ENCODE assay signal across 5 fruit fly cellular contexts in genomic region chr2L:7885952-7886351, dm6.
TF ChIP-seq lines count a peak whose summit lies in the region.

No protein-coding gene starts in this region.

- TF ChIP-seq CTCF in S2 (optimal IDR thresholded peaks at IDR 0.05; lab: Kevin White, UChicago), result peak; percentile 42 to 47
- no peak for TF ChIP-seq CTCF in whole organism, embryonic (GFP tag; optimal IDR thresholded peaks at IDR 0.05; lab: Kevin White, UChicago)

TF ChIP-seq in whole organism, adult, 20 proteins besides CTCF, POLR2A, EP300 and RAD21:
- TF ChIP-seq CG7101 (tag; optimal IDR thresholded peaks at IDR 0.05; lab: Kevin White, UChicago) (no peak), Mnt (GFP tag; optimal IDR thresholded peaks at IDR 0.05; lab: Kevin White, UChicago) (peak; percentile 46), cic (GFP tag; optimal IDR thresholded peaks at IDR 0.05; lab: Kevin White, UChicago) (no peak), CG7045 (GFP tag; optimal IDR thresholded peaks at IDR 0.05; lab: Kevin White, UChicago) (no peak), CG11617 (GFP tag; optimal IDR thresholded peaks at IDR 0.05; lab: Kevin White, UChicago) (peak; percentile 54), CG1620 (GFP tag; optimal IDR thresholded peaks at IDR 0.05; lab: Kevin White, UChicago) (no peak), Hr96 (GFP tag; optimal IDR thresholded peaks at IDR 0.05; lab: Kevin White, UChicago) (no peak), ovo (GFP tag; optimal IDR thresholded peaks at IDR 0.05; lab: Kevin White, UChicago) (no peak)

TF ChIP-seq in whole organism, embryonic, 481 proteins besides CTCF, POLR2A, EP300 and RAD21 (continues in another document):
- TF ChIP-seq Neu2 (GFP tag; optimal IDR thresholded peaks at IDR 0.05; lab: Kevin White, UChicago; ENCODE audit: borderline replicate concordance) (no peak), E2f2 (GFP tag; IDR thresholded peaks at IDR 0.05; lab: Robert Waterston, UW) (peak; percentile 77), bbx (GFP tag; IDR thresholded peaks at IDR 0.05; lab: Robert Waterston, UW; ENCODE audit: partially characterized antibody) (peak; percentile 80), vnd (GFP tag; IDR thresholded peaks at IDR 0.05; lab: Robert Waterston, UW; ENCODE audit: partially characterized antibody) (peak; percentile 65; the same call in 2 of the 3 replicates), ato (GFP tag; IDR thresholded peaks at IDR 0.05; lab: Robert Waterston, UW; ENCODE audit: partially characterized antibody) (peak; percentile 62; the same call in 1 of the 2 replicates), CG9437 (GFP tag; optimal IDR thresholded peaks at IDR 0.05; lab: Kevin White, UChicago) (peak; percentile 92), CG42726 (GFP tag; IDR thresholded peaks at IDR 0.05; lab: Robert Waterston, UW; ENCODE audit: partially characterized antibody) (peak; percentile 73; the same call in 1 of the 2 replicates), Dp (GFP tag; optimal IDR thresholded peaks at IDR 0.05; lab: Kevin White, UChicago) (peak; percentile 71), Atf3 (GFP tag; optimal IDR thresholded peaks at IDR 0.05; lab: Kevin White, UChicago) (no peak), pzg (GFP tag; optimal IDR thresholded peaks at IDR 0.05; lab: Kevin White, UChicago) (peak; percentile 46), YL-1 (GFP tag; optimal IDR thresholded peaks at IDR 0.05; lab: Kevin White, UChicago) (peak; percentile 12), Oli (tag; optimal IDR thresholded peaks at IDR 0.05; lab: Kevin White, UChicago) (no peak), mld (GFP tag; IDR thresholded peaks at IDR 0.05; lab: Robert Waterston, UW; ENCODE audit: partially characterized antibody) (0 out of 3 replicates have a peak, but pooled peaks have one; percentile 38), CG3995 (GFP tag; optimal IDR thresholded peaks at IDR 0.05; lab: Kevin White, UChicago) (peak; percentile 63), unc-4 (GFP tag; IDR thresholded peaks at IDR 0.05; lab: Robert Waterston, UW; ENCODE audit: partially characterized antibody) (peak; percentile 67), gcm (GFP tag; optimal IDR thresholded peaks at IDR 0.05; lab: Kevin White, UChicago) (no peak), CG3847 (GFP tag; IDR thresholded peaks at IDR 0.05; lab: Robert Waterston, UW) (no peak), BEAF-32 (GFP tag; optimal IDR thresholded peaks at IDR 0.05; lab: Kevin White, UChicago) (peak; percentile 71), Opbp (GFP tag; IDR thresholded peaks at IDR 0.05; lab: Robert Waterston, UW; ENCODE audit: partially characterized antibody) (peak; percentile 72; the same call in 2 of the 3 replicates), CG1603 (tag; optimal IDR thresholded peaks at IDR 0.05; lab: Kevin White, UChicago) (peak; percentile 18), zen2 (GFP tag; IDR thresholded peaks at IDR 0.05; lab: Robert Waterston, UW; ENCODE audit: partially characterized antibody) (peak; percentile 74; the same call in 2 of the 3 replicates), tna (GFP tag; IDR thresholded peaks at IDR 0.05; lab: Robert Waterston, UW; ENCODE audit: partially characterized antibody) (peak; percentile 26; the same call in 1 of the 2 replicates), CG13287 (GFP tag; IDR thresholded peaks at IDR 0.05; lab: Robert Waterston, UW; ENCODE audit: partially characterized antibody) (peak; percentile 79)

TF ChIP-seq in whole organism, prepupa, 60 proteins besides CTCF, POLR2A, EP300 and RAD21:
- TF ChIP-seq Eip78C (GFP tag; lab: Kevin White, UChicago) (peak; percentile 2), CG32006 (GFP tag; optimal IDR thresholded peaks at IDR 0.05; lab: Kevin White, UChicago) (no peak)

TF ChIP-seq in whole organism, wandering third instar larva, 38 proteins besides CTCF, POLR2A, EP300 and RAD21:
- no peak for TF ChIP-seq br (GFP tag; optimal IDR thresholded peaks at IDR 0.05; lab: Kevin White, UChicago)
- TF ChIP-seq jim (GFP tag; optimal IDR thresholded peaks at IDR 0.05; lab: Kevin White, UChicago), result no peak
- peak; percentile 35 for TF ChIP-seq tai (GFP tag; optimal IDR thresholded peaks at IDR 0.05; lab: Kevin White, UChicago)
- peak; percentile 9 for TF ChIP-seq Myc (optimal IDR thresholded peaks at IDR 0.05; lab: Kevin White, UChicago)
- TF ChIP-seq dmrt93B (GFP tag; optimal IDR thresholded peaks at IDR 0.05; lab: Kevin White, UChicago), result no peak
